Worm (Caenorhabditis elegans): Measurements from ENCODE around the gene thk-1.

The thk-1 gene

ce11 chrIV:10295084-10295483 lies 13.7 kb upstream of the thk-1 start, which contains the start of gene R09E10.13:
Gene R09E10.13 (minus strand): TSS chrIV:10295144.
- TF ChIP-seq lin-11 (tag; optimal IDR thresholded peaks at IDR 0.05) (no peak), alr-1 (tag; optimal IDR thresholded peaks at IDR 0.05) (no peak), nhr-25 (tag; optimal IDR thresholded peaks at IDR 0.05) (no peak), F13H6.1 (tag; optimal IDR thresholded peaks at IDR 0.05) (no peak), nhr-237 (tag; optimal IDR thresholded peaks at IDR 0.05) (no peak), ztf-4 (tag; optimal IDR thresholded peaks at IDR 0.05) (peak; percentile 47), lsy-2 (tag; optimal IDR thresholded peaks at IDR 0.05) (no peak)

ce11 chrIV:10294030-10294429 lies 12.6 kb upstream of the thk-1 start, which contains the start of gene R09E10.6:
Gene R09E10.6 (minus strand): TSS chrIV:10294130.
- no peak for TF ChIP-seq lin-11 (tag; optimal IDR thresholded peaks at IDR 0.05)
- TF ChIP-seq nhr-129 (tag; optimal IDR thresholded peaks at IDR 0.05), result no peak
- no peak for TF ChIP-seq unc-62 (GFP tag; optimal IDR thresholded peaks at IDR 0.05)
- TF ChIP-seq nhr-11 (tag; optimal IDR thresholded peaks at IDR 0.05), result no peak
- TF ChIP-seq snpc-4 (tag; optimal IDR thresholded peaks at IDR 0.05), result no peak

- TF ChIP-seq blmp-1 (tag; optimal IDR thresholded peaks at IDR 0.05; ENCODE audit: insufficient read depth) (no peak), nhr-77 (tag; optimal IDR thresholded peaks at IDR 0.05) (no peak), ztf-1 (GFP tag; conservative IDR thresholded peaks at IDR 0.05) (no peak)
Observed at ce11 chrIV:10288575-10288974, 7.2 kb upstream of the thk-1 start.

- no peak for TF ChIP-seq egl-27 (tag; optimal IDR thresholded peaks at IDR 0.05)
- TF ChIP-seq nhr-23 (tag; optimal IDR thresholded peaks at IDR 0.05), result no peak
- TF ChIP-seq elt-3 (tag; optimal IDR thresholded peaks at IDR 0.05), result no peak
- no peak for TF ChIP-seq zag-1 (tag; optimal IDR thresholded peaks at IDR 0.05)
- TF ChIP-seq sem-4 (tag; optimal IDR thresholded peaks at IDR 0.05), result no peak
- no peak for TF ChIP-seq elt-1 (tag; optimal IDR thresholded peaks at IDR 0.05)
- TF ChIP-seq dmd-4 (tag; optimal IDR thresholded peaks at IDR 0.05), result no peak
- TF ChIP-seq nhr-12 (tag; optimal IDR thresholded peaks at IDR 0.05), result no peak
- TF ChIP-seq mbf-1 (tag; optimal IDR thresholded peaks at IDR 0.05), result no peak
- TF ChIP-seq snpc-4 (tag; optimal IDR thresholded peaks at IDR 0.05), result no peak
- no peak for TF ChIP-seq Y55F3AM.14 (GFP tag; optimal IDR thresholded peaks at IDR 0.05)
- TF ChIP-seq ztf-4 (tag; optimal IDR thresholded peaks at IDR 0.05), result no peak
- no peak for TF ChIP-seq F13H6.1 (tag; optimal IDR thresholded peaks at IDR 0.05)
- TF ChIP-seq nhr-6 (tag; optimal IDR thresholded peaks at IDR 0.05), result no peak
- no peak for TF ChIP-seq nhr-237 (tag; optimal IDR thresholded peaks at IDR 0.05)
- TF ChIP-seq lin-13 (GFP tag; optimal IDR thresholded peaks at IDR 0.05), result no peak
- no peak for TF ChIP-seq gmeb-1 (tag; optimal IDR thresholded peaks at IDR 0.05)
Observed at ce11 chrIV:10286655-10287054, 5.3 kb upstream of the thk-1 start, which contains the start of gene ebax-1. Gene ebax-1 (plus strand): TSS chrIV:10286955.

- TF ChIP-seq lsy-2 (tag; optimal IDR thresholded peaks at IDR 0.05) (peak in 1 of 2 experiments; percentile 20), unc-39 (tag; optimal IDR thresholded peaks at IDR 0.05) (no peak), unc-55 (GFP tag; optimal IDR thresholded peaks at IDR 0.05) (no peak), skn-1 (tag; optimal IDR thresholded peaks at IDR 0.05) (no peak), fos-1 (tag; optimal IDR thresholded peaks at IDR 0.05) (no peak), egl-27 (tag; optimal IDR thresholded peaks at IDR 0.05) (no peak), sma-3 (GFP tag; optimal IDR thresholded peaks at IDR 0.05) (no peak)
Observed at ce11 chrIV:10285328-10285727, 3.9 kb upstream of the thk-1 start.

- no peak for TF ChIP-seq nhr-23 (tag; optimal IDR thresholded peaks at IDR 0.05)
- TF ChIP-seq skn-1 (tag; optimal IDR thresholded peaks at IDR 0.05), result no peak
- TF ChIP-seq C34F6.9 (tag; optimal IDR thresholded peaks at IDR 0.05), result peak; percentile 75
- peak; percentile 80 for TF ChIP-seq nhr-129 (tag; optimal IDR thresholded peaks at IDR 0.05)
- TF ChIP-seq lin-13 (GFP tag; optimal IDR thresholded peaks at IDR 0.05), result peak; percentile 53
- peak; percentile 65 for TF ChIP-seq fos-1 (tag; optimal IDR thresholded peaks at IDR 0.05)
- TF ChIP-seq nhr-25 (tag; optimal IDR thresholded peaks at IDR 0.05), result peak; percentile 29
- peak; percentile 74 for TF ChIP-seq gmeb-1 (tag; optimal IDR thresholded peaks at IDR 0.05)
- TF ChIP-seq zag-1 (tag; optimal IDR thresholded peaks at IDR 0.05), result peak; percentile 41
- TF ChIP-seq mdl-1 (tag; optimal IDR thresholded peaks at IDR 0.05), result peak in 1 of 2 experiments; percentile 43
- TF ChIP-seq sma-9 (GFP tag; optimal IDR thresholded peaks at IDR 0.05), result peak; percentile 9
- TF ChIP-seq sma-9 (tag; optimal IDR thresholded peaks at IDR 0.05), result no peak
- TF ChIP-seq lin-11 (tag; optimal IDR thresholded peaks at IDR 0.05), result peak; percentile 46
- no peak for TF ChIP-seq nhr-237 (tag; optimal IDR thresholded peaks at IDR 0.05)
- TF ChIP-seq crh-2 (tag; optimal IDR thresholded peaks at IDR 0.05), result peak; percentile 92
- TF ChIP-seq unc-55 (GFP tag; optimal IDR thresholded peaks at IDR 0.05), result peak; percentile 52
- TF ChIP-seq nhr-21 (tag; optimal IDR thresholded peaks at IDR 0.05), result peak; percentile 17
- TF ChIP-seq lsy-2 (tag; optimal IDR thresholded peaks at IDR 0.05), result peak in 1 of 2 experiments; percentile 59
- TF ChIP-seq alr-1 (tag; optimal IDR thresholded peaks at IDR 0.05), result no peak
Observed at ce11 chrIV:10284194-10284910, 3.0 kb upstream of the thk-1 start, which contains the start of gene rad-51. Gene rad-51 (minus strand): TSS chrIV:10284244.
